Fruit fly (Drosophila melanogaster) whole organism, embryonic: ENCODE results near the gene hop.

Source experiments
- Abd-B ChIP-seq: fragments of 200-800 bp; sonication (Bioruptor generic); optimal IDR thresholded peaks from 2 replicates; lab custom pipeline; 2018; ENCODE audit warnings: missing biosample characterization, mild to moderate bottlenecking, missing genetic modification characterization, moderate library complexity
- Adf1 ChIP-seq: fragments of 200-800 bp; sonication (Bioruptor generic); IDR thresholded peaks from 2 replicates; pipeline ENCODE4 v1.3.6; 2022; ENCODE audit warnings: missing biosample characterization, missing genetic modification characterization
- CG11093 ChIP-seq: fragments of 200-800 bp; sonication (Bioruptor generic); IDR thresholded peaks from 3 replicates; pipeline ENCODE4 v1.3.6; 2022; ENCODE audit warnings: missing biosample characterization, missing genetic modification characterization
- CG11247 ChIP-seq: fragments of 200-800 bp; sonication (Bioruptor generic); IDR thresholded peaks from 2 replicates; pipeline ENCODE4 v1.3.6; 2022; ENCODE audit warnings: missing biosample characterization, missing genetic modification characterization
- CG12155 ChIP-seq: fragments of 200-800 bp; sonication (Bioruptor generic); optimal IDR thresholded peaks from 3 replicates; lab custom pipeline; 2016; ENCODE audit warnings: missing biosample characterization, missing genetic modification characterization
- CG15601 ChIP-seq: fragments of 200-800 bp; sonication (Bioruptor generic); optimal IDR thresholded peaks from 3 replicates; lab custom pipeline; 2019; ENCODE audit warnings: missing biosample characterization, mild to moderate bottlenecking, missing genetic modification characterization, moderate library complexity
- CG15696 ChIP-seq: fragments of 200-800 bp; sonication (Bioruptor generic); optimal IDR thresholded peaks from 2 replicates; lab custom pipeline; 2019; ENCODE audit warnings: missing biosample characterization, mild to moderate bottlenecking, missing genetic modification characterization, moderate library complexity
- CG16815 ChIP-seq: fragments of 200-800 bp; sonication (Bioruptor generic); optimal IDR thresholded peaks from 3 replicates; lab custom pipeline; 2017; ENCODE audit warnings: missing biosample characterization, mild to moderate bottlenecking, missing genetic modification characterization
- CG17328 ChIP-seq: fragments of 200-800 bp; sonication (Bioruptor generic); IDR thresholded peaks from 2 replicates; pipeline ENCODE4 v1.3.6; 2022; ENCODE audit warnings: missing biosample characterization, missing genetic modification characterization
- CG17361 ChIP-seq: fragments of 200-800 bp; sonication (Bioruptor generic); IDR thresholded peaks from 3 replicates; pipeline ENCODE4 v1.3.6; 2022; ENCODE audit warnings: missing biosample characterization, missing genetic modification characterization
- CG17385 ChIP-seq: fragments of 200-800 bp; sonication (Bioruptor generic); optimal IDR thresholded peaks from 3 replicates; lab custom pipeline; 2018; ENCODE audit warnings: missing biosample characterization, mild to moderate bottlenecking, missing genetic modification characterization
- CG2199 ChIP-seq: fragments of 200-800 bp; sonication (Bioruptor generic); IDR thresholded peaks from 3 replicates; pipeline ENCODE4 v1.3.6; 2022; ENCODE audit warnings: missing biosample characterization, missing genetic modification characterization
- CG2875 ChIP-seq: fragments of 200-800 bp; sonication (Bioruptor generic); optimal IDR thresholded peaks from 2 replicates; lab custom pipeline; 2017; ENCODE audit warnings: missing biosample characterization, mild to moderate bottlenecking, missing genetic modification characterization, missing genetic modification reagents
- CG30431 ChIP-seq: fragments of 200-800 bp; sonication (Bioruptor generic); optimal IDR thresholded peaks from 2 replicates; lab custom pipeline; 2017; ENCODE audit warnings: missing biosample characterization, missing genetic modification characterization
- CG34224 ChIP-seq: fragments of 200-800 bp; sonication (Bioruptor generic); IDR thresholded peaks from 3 replicates; pipeline ENCODE4 v1.3.6; 2022; ENCODE audit warnings: missing biosample characterization, missing genetic modification characterization; ENCODE audit not compliant: partially characterized antibody
- CG4360 ChIP-seq: fragments of 200-800 bp; sonication (Bioruptor generic); IDR thresholded peaks from 2 replicates; pipeline ENCODE4 v1.3.6; 2022; ENCODE audit warnings: missing biosample characterization, missing genetic modification characterization
- CG4424 ChIP-seq: fragments of 200-800 bp; sonication (Bioruptor generic); optimal IDR thresholded peaks from 3 replicates; lab custom pipeline; 2016; ENCODE audit warnings: missing biosample characterization, missing genetic modification characterization
- CG7372 ChIP-seq: fragments of 200-800 bp; sonication (Bioruptor generic); IDR thresholded peaks from 2 replicates; pipeline ENCODE4 v1.3.6; 2022; ENCODE audit warnings: missing biosample characterization, missing genetic modification characterization
- CHES-1-like ChIP-seq: fragments of 200-800 bp; sonication (Bioruptor generic); optimal IDR thresholded peaks from 2 replicates; lab custom pipeline; 2016; ENCODE audit warnings: missing biosample characterization, missing genetic modification characterization
- Camta ChIP-seq: fragments of 200-800 bp; sonication (Bioruptor generic); optimal IDR thresholded peaks from 2 replicates; lab custom pipeline; 2016; ENCODE audit warnings: missing biosample characterization, missing genetic modification characterization
- CkIIα-i1 ChIP-seq: fragments of 200-800 bp; sonication (Bioruptor generic); IDR thresholded peaks from 2 replicates; pipeline ENCODE4 v1.3.6; 2022; ENCODE audit warnings: missing biosample characterization, missing genetic modification characterization
- Dad ChIP-seq: fragments of 200-800 bp; sonication (Bioruptor generic); optimal IDR thresholded peaks from 3 replicates; lab custom pipeline; 2016; ENCODE audit warnings: missing biosample characterization, missing genetic modification characterization
- Dref ChIP-seq: fragments of 200-800 bp; sonication (Bioruptor generic); IDR thresholded peaks from 2 replicates; pipeline ENCODE4 v1.3.6; 2022; ENCODE audit warnings: missing biosample characterization, missing genetic modification characterization
- Drgx ChIP-seq: fragments of 200-800 bp; sonication (Bioruptor generic); IDR thresholded peaks from 2 replicates; pipeline ENCODE4 v1.3.6; 2022; ENCODE audit warnings: missing biosample characterization, missing genetic modification characterization
- Elba2 ChIP-seq: fragments of 200-800 bp; sonication (Bioruptor generic); optimal IDR thresholded peaks from 3 replicates; lab custom pipeline; 2016; ENCODE audit warnings: missing biosample characterization, missing genetic modification characterization
- HLH4C ChIP-seq: fragments of 200-800 bp; sonication (Bioruptor generic); IDR thresholded peaks from 3 replicates; pipeline ENCODE4 v1.3.6; 2022; ENCODE audit warnings: missing biosample characterization, missing genetic modification characterization; ENCODE audit not compliant: partially characterized antibody
- HLHmδ ChIP-seq: fragments of 200-800 bp; sonication (Bioruptor generic); optimal IDR thresholded peaks from 2 replicates; lab custom pipeline; 2018; ENCODE audit warnings: missing biosample characterization, mild to moderate bottlenecking, missing genetic modification characterization, moderate library complexity
- Hr51 ChIP-seq, 2 experiments: fragments of 200-800 bp; sonication (Bioruptor generic); optimal IDR thresholded peaks; 2 replicates in 1 of 2; 3 replicates in 1 of 2; lab custom pipeline; 2016 to 2018; ENCODE audit warnings: missing biosample characterization in 2 of 2, missing genetic modification characterization in 2 of 2, mild to moderate bottlenecking in 1 of 2, moderate library complexity in 1 of 2
- Side ChIP-seq: fragments of 200-800 bp; sonication (Bioruptor generic); optimal IDR thresholded peaks from 2 replicates; lab custom pipeline; 2016; ENCODE audit warnings: missing biosample characterization, missing genetic modification characterization
- Vsx1 ChIP-seq: fragments of 200-800 bp; sonication (Bioruptor generic); optimal IDR thresholded peaks from 2 replicates; lab custom pipeline; 2017; ENCODE audit warnings: missing biosample characterization, mild to moderate bottlenecking, missing genetic modification characterization, missing genetic modification reagents
- ap ChIP-seq: fragments of 200-800 bp; sonication (Bioruptor generic); IDR thresholded peaks from 2 replicates; pipeline ENCODE4 v1.3.6; 2022; ENCODE audit warnings: missing biosample characterization, missing genetic modification characterization
- bowl ChIP-seq: fragments of 200-800 bp; sonication (Bioruptor generic); IDR thresholded peaks from 2 replicates; pipeline ENCODE4 v1.3.6; 2022; ENCODE audit warnings: missing biosample characterization, missing genetic modification characterization
- caup ChIP-seq: fragments of 200-800 bp; sonication (Bioruptor generic); optimal IDR thresholded peaks from 3 replicates; lab custom pipeline; 2017; ENCODE audit warnings: missing biosample characterization, mild to moderate bottlenecking, missing genetic modification characterization, moderate library complexity; ENCODE audit not compliant: severe bottlenecking
- cwo ChIP-seq: fragments of 200-800 bp; sonication (Bioruptor generic); optimal IDR thresholded peaks from 3 replicates; lab custom pipeline; 2017; ENCODE audit warnings: missing biosample characterization, missing genetic modification characterization, mild to moderate bottlenecking, moderate library complexity, missing genetic modification reagents
- fd96Cb ChIP-seq: fragments of 200-800 bp; sonication (Bioruptor generic); optimal IDR thresholded peaks from 2 replicates; lab custom pipeline; 2018; ENCODE audit warnings: missing biosample characterization, mild to moderate bottlenecking, missing genetic modification characterization, moderate library complexity
- ftz-f1 ChIP-seq: fragments of 200-800 bp; sonication (Bioruptor generic); optimal IDR thresholded peaks from 2 replicates; lab custom pipeline; 2016; ENCODE audit warnings: missing biosample characterization, missing genetic modification characterization
- fu2 ChIP-seq: fragments of 200-800 bp; sonication (Bioruptor generic); optimal IDR thresholded peaks from 2 replicates; lab custom pipeline; 2016; ENCODE audit warnings: missing biosample characterization, missing genetic modification characterization
- gce ChIP-seq: fragments of 200-800 bp; sonication (Bioruptor generic); IDR thresholded peaks from 3 replicates; pipeline ENCODE4 v1.3.6; 2022; ENCODE audit warnings: missing biosample characterization, missing genetic modification characterization
- gsb ChIP-seq: fragments of 200-800 bp; sonication (Bioruptor generic); IDR thresholded peaks from 2 replicates; pipeline ENCODE4 v1.3.6; 2022; ENCODE audit warnings: missing biosample characterization, missing genetic modification characterization
- gsb-n ChIP-seq: fragments of 200-800 bp; sonication (Bioruptor generic); optimal IDR thresholded peaks from 3 replicates; lab custom pipeline; 2018; ENCODE audit warnings: missing biosample characterization, mild to moderate bottlenecking, missing genetic modification characterization
- gt ChIP-seq: fragments of 200-800 bp; sonication (Bioruptor generic); IDR thresholded peaks from 2 replicates; pipeline ENCODE4 v1.3.6; 2022; ENCODE audit warnings: missing biosample characterization, missing genetic modification characterization
- hb ChIP-seq: fragments of 200-800 bp; sonication (Bioruptor generic); IDR thresholded peaks from 3 replicates; pipeline ENCODE4 v1.3.6; 2022; ENCODE audit warnings: missing biosample characterization, missing genetic modification characterization; ENCODE audit not compliant: partially characterized antibody
- pfk ChIP-seq: fragments of 200-800 bp; sonication (Bioruptor generic); optimal IDR thresholded peaks from 2 replicates; lab custom pipeline; 2018; ENCODE audit warnings: missing biosample characterization, mild to moderate bottlenecking, missing genetic modification characterization, moderate library complexity
- pros ChIP-seq: fragments of 200-800 bp; sonication (Bioruptor generic); optimal IDR thresholded peaks from 3 replicates; lab custom pipeline; 2019; ENCODE audit warnings: missing biosample characterization, mild to moderate bottlenecking, missing genetic modification characterization, moderate library complexity
- tin ChIP-seq: fragments of 200-800 bp; sonication (Bioruptor generic); optimal IDR thresholded peaks from 3 replicates; lab custom pipeline; 2016; ENCODE audit warnings: missing biosample characterization, missing genetic modification characterization
- trem ChIP-seq: fragments of 200-800 bp; optimal IDR thresholded peaks from 3 replicates; lab custom pipeline; 2019; ENCODE audit warnings: missing biosample characterization, mild to moderate bottlenecking, missing genetic modification characterization, moderate library complexity
- trh ChIP-seq: fragments of 200-800 bp; sonication (Bioruptor generic); optimal IDR thresholded peaks from 2 replicates; lab custom pipeline; 2016; ENCODE audit warnings: missing biosample characterization, missing genetic modification characterization
- wor ChIP-seq: fragments of 200-800 bp; sonication (Bioruptor generic); IDR thresholded peaks from 2 replicates; pipeline ENCODE4 v1.3.6; 2022; ENCODE audit warnings: missing biosample characterization, missing genetic modification characterization
- zfh2 ChIP-seq: fragments of 200-800 bp; sonication (Bioruptor generic); optimal IDR thresholded peaks from 2 replicates; lab custom pipeline; 2016; ENCODE audit warnings: missing biosample characterization, missing genetic modification characterization

hop gene

DNA sequence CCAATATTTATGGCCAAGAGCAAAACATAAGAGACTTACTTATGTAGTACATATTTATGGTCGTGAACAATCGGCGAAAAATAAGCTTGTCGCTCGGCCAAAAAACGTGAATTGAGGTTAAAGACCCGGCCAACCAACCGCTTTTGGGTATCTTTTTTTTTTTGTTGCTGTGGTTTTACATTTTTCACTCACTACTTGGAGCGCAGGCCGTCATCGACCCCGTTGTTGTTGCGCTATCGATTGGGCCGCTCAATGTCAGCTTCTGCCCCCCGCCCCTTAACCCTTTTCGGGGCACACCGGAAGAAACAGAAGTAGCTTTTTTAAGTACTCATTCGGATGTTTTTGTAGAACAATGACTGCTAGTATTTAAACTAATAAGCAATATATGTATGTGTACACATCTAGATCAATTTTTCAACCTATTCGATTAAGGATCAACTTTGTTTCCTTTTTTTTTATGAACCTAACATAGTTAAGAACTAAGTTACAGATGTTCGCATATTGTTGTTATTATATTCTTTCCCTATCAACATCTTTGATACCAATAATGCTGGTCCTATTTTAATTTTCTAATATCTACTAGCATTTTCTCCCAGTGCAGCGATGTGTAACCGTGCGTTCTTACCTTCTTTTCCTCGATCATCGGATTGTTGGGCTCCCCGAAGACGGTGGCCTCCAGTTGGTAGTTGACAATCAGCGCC, 29.7 kb downstream of the hop start (continued):
- TF ChIP-seq CG12155: peak; percentile 12
- peak; percentile 57 for TF ChIP-seq tin (GFP tag; lab: Kevin White, UChicago)
- peak; percentile 60; the same call in 1 of the 2 replicates for TF ChIP-seq CG7372 (GFP tag; lab: Robert Waterston, UW)
- TF ChIP-seq caup: peak; percentile 20
- TF ChIP-seq Drgx (GFP tag; lab: Robert Waterston, UW): peak; percentile 26; the same call in 1 of the 2 replicates
- TF ChIP-seq fu2 (GFP tag; lab: Kevin White, UChicago): peak; percentile 63
- TF ChIP-seq hb: no peak
- no peak for TF ChIP-seq HLHmδ (GFP tag; lab: Kevin White, UChicago)
- TF ChIP-seq Elba2 (GFP tag; lab: Kevin White, UChicago): no peak
- peak; percentile 51 for TF ChIP-seq CG16815 (GFP tag; lab: Kevin White, UChicago)
- no peak for TF ChIP-seq gt (GFP tag; lab: Robert Waterston, UW)
- peak; percentile 79 for TF ChIP-seq CG17385 (GFP tag; lab: Kevin White, UChicago)
- TF ChIP-seq Camta (GFP tag; lab: Kevin White, UChicago): peak; percentile 55
- TF ChIP-seq gsb (GFP tag; lab: Robert Waterston, UW): peak; percentile 61; the same call in 1 of the 2 replicates
- peak; percentile 72 for TF ChIP-seq CHES-1-like
- TF ChIP-seq CG11093 (GFP tag; lab: Robert Waterston, UW): peak; percentile 12; the same call in 1 of the 3 replicates
- TF ChIP-seq cwo (GFP tag; lab: Kevin White, UChicago): peak; percentile 64
- no peak for TF ChIP-seq Abd-B (GFP tag; lab: Kevin White, UChicago)
- TF ChIP-seq trem (tag; lab: Kevin White, UChicago): peak; percentile 18
- TF ChIP-seq CG30431 (GFP tag; lab: Kevin White, UChicago): peak; percentile 38
- TF ChIP-seq gce (GFP tag; lab: Robert Waterston, UW): 0 out of 3 replicates have a peak, but pooled peaks have one; percentile 22
- TF ChIP-seq fd96Cb (tag; lab: Kevin White, UChicago): peak; percentile 76
- peak; percentile 22 for TF ChIP-seq CG15696 (tag; lab: Kevin White, UChicago)
- peak; percentile 23; the same call in 1 of the 2 replicates for TF ChIP-seq CG4360 (GFP tag; lab: Robert Waterston, UW)
- TF ChIP-seq zfh2 (GFP tag; lab: Kevin White, UChicago): peak; percentile 39
- peak; percentile 6; the same call in 1 of the 2 replicates for TF ChIP-seq CG11247 (GFP tag; lab: Robert Waterston, UW)
- peak in 1 of 2 experiments; percentile 85 for TF ChIP-seq Hr51 (GFP tag; optimal IDR thresholded peaks at IDR 0.05; lab: Kevin White, UChicago)
- TF ChIP-seq ftz-f1: peak; percentile 43
- TF ChIP-seq Adf1 (GFP tag; lab: Robert Waterston, UW): no peak
- no peak for TF ChIP-seq pros (GFP tag; lab: Kevin White, UChicago)
- TF ChIP-seq Dref (GFP tag; lab: Robert Waterston, UW): no peak
- no peak for TF ChIP-seq CG17328
- TF ChIP-seq CG34224 (GFP tag; lab: Robert Waterston, UW): no peak
- TF ChIP-seq CG15601 (tag; lab: Kevin White, UChicago): peak; percentile 68
- no peak for TF ChIP-seq CkIIα-i1 (GFP tag; lab: Robert Waterston, UW)

DNA sequence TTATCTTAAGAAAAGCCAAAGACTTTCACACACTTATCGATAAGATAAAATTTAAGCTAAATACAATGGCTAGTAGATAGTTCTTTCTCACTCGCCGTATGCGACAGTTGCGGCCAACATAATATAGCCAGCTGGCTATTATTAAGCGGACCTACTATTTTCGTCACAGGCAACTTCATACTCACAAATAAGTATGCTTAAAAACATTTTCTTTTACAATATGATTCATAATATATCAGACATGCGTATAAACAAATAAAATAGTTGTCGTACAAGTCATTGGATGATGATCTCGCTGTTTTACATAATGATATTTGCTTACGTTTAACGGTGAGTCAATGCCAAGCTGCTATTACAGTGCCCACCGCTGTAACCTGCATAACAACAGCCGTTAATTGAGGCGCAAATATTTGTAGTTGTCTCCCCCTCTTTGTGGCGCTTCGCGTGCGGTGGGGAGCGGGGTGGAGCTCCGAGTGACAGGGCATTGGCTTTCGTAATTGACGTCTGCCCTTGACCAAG, 41.6 kb downstream of the hop start:
- TF ChIP-seq CG2875 (GFP tag; lab: Kevin White, UChicago) (peak; percentile 17), Vsx1 (GFP tag; lab: Kevin White, UChicago) (no peak), bowl (GFP tag; lab: Robert Waterston, UW) (no peak), CG4424 (GFP tag; lab: Kevin White, UChicago) (peak; percentile 55), CG17361 (GFP tag; lab: Robert Waterston, UW) (peak; percentile 79), wor (GFP tag; lab: Robert Waterston, UW) (peak; percentile 24; the same call in 1 of the 2 replicates), Side (peak; percentile 33), pfk (no peak), trh (peak; percentile 7), gsb-n (tag; lab: Kevin White, UChicago) (no peak), CG2199 (GFP tag; lab: Robert Waterston, UW) (no peak), Dad (GFP tag; lab: Kevin White, UChicago) (peak; percentile 9), CkIIα-i1 (GFP tag; lab: Robert Waterston, UW) (no peak), ap (GFP tag; lab: Robert Waterston, UW) (peak; percentile 40; the same call in 1 of the 2 replicates), cwo (GFP tag; lab: Kevin White, UChicago) (peak; percentile 61), HLH4C (GFP tag; lab: Robert Waterston, UW) (no peak)
